Fruit fly (Drosophila melanogaster): ENCODE results near the gene Cpr72Ea.

The Cpr72Ea gene

DNA sequence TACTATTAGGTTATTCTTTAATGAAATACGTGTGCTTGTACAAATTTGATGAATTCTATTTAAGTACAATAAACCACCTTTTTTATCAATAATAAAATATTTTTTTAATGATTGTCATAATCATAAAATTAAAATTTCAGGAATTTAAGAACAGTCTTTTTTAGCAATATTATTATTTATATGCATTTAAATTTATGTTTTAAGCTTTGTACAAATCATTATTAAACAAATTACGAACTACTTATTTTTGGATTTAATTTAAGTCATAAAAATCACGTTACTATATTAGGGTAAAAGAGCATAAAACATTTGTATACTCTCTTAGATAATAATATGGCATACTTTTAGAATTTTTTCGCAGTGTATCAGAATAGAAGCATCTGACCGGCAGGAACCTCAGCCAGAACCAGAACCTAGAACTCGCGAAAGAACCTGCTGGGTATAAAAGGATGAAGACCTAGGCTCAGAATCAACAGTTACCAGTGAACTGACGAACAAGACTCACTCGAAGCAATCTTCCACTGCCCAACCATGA is at the start of gene Cpr72Ea:
TSS of gene Cpr72Ea (plus strand) at position 485 of the 535 bp plus-strand sequence.
- TF ChIP-seq CG8478 (optimal IDR thresholded peaks at IDR 0.05) (no peak), pan (optimal IDR thresholded peaks at IDR 0.05) (no peak), EcR (GFP tag; optimal IDR thresholded peaks at IDR 0.05) (no peak)

dm6 chr3L:16313985-16314384 is 48.4 kb upstream of the Cpr72Ea start, which contains the start of gene CG13062:
TSS of gene CG13062 (plus strand) at chr3L:16314285.
- TF ChIP-seq Dll (optimal IDR thresholded peaks at IDR 0.05) (no peak), usp (GFP tag; optimal IDR thresholded peaks at IDR 0.05) (no peak), psq (optimal IDR thresholded peaks at IDR 0.05) (no peak), EcR (GFP tag; optimal IDR thresholded peaks at IDR 0.05) (no peak), CG8478 (optimal IDR thresholded peaks at IDR 0.05) (no peak), pan (optimal IDR thresholded peaks at IDR 0.05) (no peak)

- no peak for TF ChIP-seq usp (GFP tag; optimal IDR thresholded peaks at IDR 0.05)
- no peak for TF ChIP-seq pan (optimal IDR thresholded peaks at IDR 0.05)
- TF ChIP-seq EcR (GFP tag; optimal IDR thresholded peaks at IDR 0.05) = no peak
- no peak for TF ChIP-seq Dll (optimal IDR thresholded peaks at IDR 0.05)
- no peak for TF ChIP-seq CG8478 (optimal IDR thresholded peaks at IDR 0.05)
- TF ChIP-seq psq (optimal IDR thresholded peaks at IDR 0.05) = no peak
These were observed 44.7 kb upstream of the Cpr72Ea start, which contains the start of gene Nplp3 for dm6 chr3L:16317724-16318123. TSS of gene Nplp3 (plus strand) at chr3L:16318024.

DNA sequence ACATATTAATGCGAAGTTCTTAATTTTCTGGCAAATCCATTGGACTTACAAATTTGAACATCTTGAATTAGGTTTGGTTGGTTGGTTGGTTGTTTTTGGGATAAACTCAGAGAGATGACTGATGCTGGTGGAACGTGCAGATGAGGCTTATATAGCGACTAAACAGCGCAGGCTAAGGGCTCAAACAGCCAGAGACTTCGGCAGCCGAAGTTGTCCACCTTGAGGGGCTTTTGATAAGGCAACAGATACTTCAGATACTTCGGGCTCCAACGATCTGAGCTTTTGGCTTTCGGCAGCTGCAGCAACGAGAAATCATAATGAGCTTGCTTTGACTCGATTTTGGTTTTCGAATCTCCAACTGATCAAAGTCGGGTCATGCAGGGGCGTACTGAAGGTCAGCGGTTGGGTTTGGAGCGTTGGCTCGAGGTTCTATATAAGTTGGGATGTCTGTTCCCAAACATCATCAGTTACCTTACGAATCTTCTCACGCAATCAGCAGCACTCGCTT is 43.0 kb upstream of the Cpr72Ea start, which contains the start of the genes CG13041 and CG13060:
TSS of gene CG13041 (minus strand) at position 128 of the 508 bp plus-strand sequence.
TSS of gene CG13060 (plus strand) at position 458 of the 508 bp plus-strand sequence.
- TF ChIP-seq usp (GFP tag; optimal IDR thresholded peaks at IDR 0.05) (no peak), psq (optimal IDR thresholded peaks at IDR 0.05) (no peak), Dll (optimal IDR thresholded peaks at IDR 0.05) (no peak), CG8478 (optimal IDR thresholded peaks at IDR 0.05) (no peak), pan (optimal IDR thresholded peaks at IDR 0.05) (no peak), EcR (GFP tag; optimal IDR thresholded peaks at IDR 0.05) (no peak)

DNA sequence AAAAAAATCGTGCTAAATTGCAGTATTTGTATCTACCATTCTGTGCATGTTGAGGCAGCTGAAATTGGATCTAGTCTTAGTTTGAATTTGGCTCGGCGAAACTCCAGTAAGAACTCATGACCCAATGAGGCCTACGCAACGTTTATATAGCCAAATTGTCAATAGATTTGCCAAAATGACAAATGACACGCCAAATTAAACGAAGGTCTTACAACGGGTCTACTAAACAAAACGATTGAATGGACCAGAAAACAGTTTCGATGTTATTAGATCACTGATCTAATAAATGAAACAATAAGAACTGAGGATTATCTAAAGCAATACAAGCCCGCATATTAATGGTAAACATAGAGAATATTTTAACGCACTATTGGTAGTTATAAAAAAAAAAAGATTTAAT is 41.2 kb upstream of the Cpr72Ea start, which contains the start of gene CG42718:
TSS of gene CG42718 (minus strand) at position 101 of the 400 bp plus-strand sequence.
- TF ChIP-seq psq (optimal IDR thresholded peaks at IDR 0.05) (no peak), Dll (optimal IDR thresholded peaks at IDR 0.05) (no peak), EcR (GFP tag; optimal IDR thresholded peaks at IDR 0.05) (no peak), usp (GFP tag; optimal IDR thresholded peaks at IDR 0.05) (no peak)

DNA sequence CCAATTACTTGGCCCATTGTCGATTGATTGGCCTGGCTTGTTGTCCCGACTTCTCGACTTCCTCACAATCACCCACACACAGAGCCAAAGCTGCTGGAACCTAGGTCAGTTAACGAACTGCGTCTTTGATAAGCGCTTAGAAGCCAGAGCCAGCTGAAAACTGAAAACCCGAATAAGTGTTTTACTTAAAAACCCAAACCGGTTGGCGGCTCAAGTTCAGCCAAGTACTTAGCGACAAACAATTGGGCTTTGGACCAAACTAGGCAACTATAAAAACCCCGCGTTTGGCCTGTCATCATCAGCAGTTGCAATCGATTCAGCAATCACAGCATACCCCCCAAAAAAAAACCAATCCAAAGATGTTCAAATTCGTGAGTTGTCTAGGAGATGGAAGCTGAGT is 39.0 kb upstream of the Cpr72Ea start, which contains the start of gene CG13059:
TSS of gene CG13059 (plus strand) at position 301 of the 400 bp plus-strand sequence.
- TF ChIP-seq usp (GFP tag; optimal IDR thresholded peaks at IDR 0.05) (no peak), Dll (optimal IDR thresholded peaks at IDR 0.05) (no peak), CG8478 (optimal IDR thresholded peaks at IDR 0.05) (no peak), psq (optimal IDR thresholded peaks at IDR 0.05) (no peak), EcR (GFP tag; optimal IDR thresholded peaks at IDR 0.05) (no peak), pan (optimal IDR thresholded peaks at IDR 0.05) (no peak)

DNA sequence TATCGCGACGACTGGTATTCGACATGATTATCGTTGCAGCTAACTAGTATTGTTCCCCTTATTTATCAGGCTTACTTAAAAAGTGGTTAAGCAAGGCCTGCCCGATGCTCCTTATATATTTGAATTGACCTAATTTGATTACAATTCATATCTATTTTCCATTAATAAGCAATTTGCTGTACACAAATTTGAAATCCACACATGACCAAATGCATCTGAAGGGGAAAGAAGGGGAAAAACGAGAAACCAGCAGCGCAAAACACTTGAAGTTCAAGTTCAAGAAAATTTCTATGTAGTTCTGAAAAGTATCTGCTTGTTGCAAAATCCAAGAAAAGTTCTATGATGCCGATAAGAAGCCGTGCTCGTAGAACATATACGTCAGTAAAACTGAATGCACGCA is 35.7 kb upstream of the Cpr72Ea start, which contains the start of the genes CG13040 and CG13039:
TSS of gene CG13040 (minus strand) at position 101 of the 400 bp plus-strand sequence.
TSS of gene CG13039 (minus strand) at position 106 of the 400 bp plus-strand sequence.
- TF ChIP-seq EcR (GFP tag; optimal IDR thresholded peaks at IDR 0.05) = no peak
- no peak for TF ChIP-seq usp (GFP tag; optimal IDR thresholded peaks at IDR 0.05)
- no peak for TF ChIP-seq Dll (optimal IDR thresholded peaks at IDR 0.05)
- no peak for TF ChIP-seq pan (optimal IDR thresholded peaks at IDR 0.05)
- TF ChIP-seq psq (optimal IDR thresholded peaks at IDR 0.05) = no peak
- no peak for TF ChIP-seq CG8478 (optimal IDR thresholded peaks at IDR 0.05)

dm6 chr3L:16327776-16328175 is 34.6 kb upstream of the Cpr72Ea start, which contains the start of gene CG13038:
TSS of gene CG13038 (minus strand) at chr3L:16327893.
- no peak for TF ChIP-seq usp (GFP tag; optimal IDR thresholded peaks at IDR 0.05)
- no peak for TF ChIP-seq psq (optimal IDR thresholded peaks at IDR 0.05)
- no peak for TF ChIP-seq Dll (optimal IDR thresholded peaks at IDR 0.05)
- TF ChIP-seq EcR (GFP tag; optimal IDR thresholded peaks at IDR 0.05) = no peak
- no peak for TF ChIP-seq pan (optimal IDR thresholded peaks at IDR 0.05)
- TF ChIP-seq CG8478 (optimal IDR thresholded peaks at IDR 0.05) = no peak

dm6 chr3L:16328207-16328891 is 34.1 kb upstream of the Cpr72Ea start, which contains the start of gene CG13058:
TSS of gene CG13058 (plus strand) at chr3L:16328841.
- no peak for TF ChIP-seq Dll (optimal IDR thresholded peaks at IDR 0.05)
- TF ChIP-seq usp (GFP tag; optimal IDR thresholded peaks at IDR 0.05) = no peak
- no peak for TF ChIP-seq CG8478 (optimal IDR thresholded peaks at IDR 0.05)
- TF ChIP-seq psq (optimal IDR thresholded peaks at IDR 0.05) = no peak
- no peak for TF ChIP-seq pan (optimal IDR thresholded peaks at IDR 0.05)
- TF ChIP-seq EcR (GFP tag; optimal IDR thresholded peaks at IDR 0.05) = no peak

- no peak for TF ChIP-seq usp (GFP tag; optimal IDR thresholded peaks at IDR 0.05)
- no peak for TF ChIP-seq CG8478 (optimal IDR thresholded peaks at IDR 0.05)
These were observed 32.9 kb upstream of the Cpr72Ea start, which contains the start of gene CG33061 for dm6 chr3L:16329495-16329894. TSS of gene CG33061 (plus strand) at chr3L:16329795.

- TF ChIP-seq usp (GFP tag; optimal IDR thresholded peaks at IDR 0.05) (no peak), Dll (optimal IDR thresholded peaks at IDR 0.05) (no peak), pan (optimal IDR thresholded peaks at IDR 0.05) (no peak), CG8478 (optimal IDR thresholded peaks at IDR 0.05) (no peak), psq (optimal IDR thresholded peaks at IDR 0.05) (no peak), EcR (GFP tag; optimal IDR thresholded peaks at IDR 0.05) (no peak)
These were observed 31.7 kb upstream of the Cpr72Ea start, which contains the start of gene CG33060 for dm6 chr3L:16330740-16331139. TSS of gene CG33060 (plus strand) at chr3L:16331040.

- TF ChIP-seq Dll (optimal IDR thresholded peaks at IDR 0.05) = no peak
These were observed 30.8 kb upstream of the Cpr72Ea start, which contains the start of gene retinin for dm6 chr3L:16331633-16332032. TSS of gene retinin (plus strand) at chr3L:16331933.

Data from whole organism.